Fruit fly (Drosophila melanogaster) whole organism, adult: Measurements from ENCODE around the gene CG13050.

Source experiments
- CG1620 ChIP-seq: fragments of 200-800 bp; sonication (Bioruptor generic); optimal IDR thresholded peaks from 2 replicates; lab custom pipeline; 2016; ENCODE audit warnings: missing biosample characterization, missing genetic modification characterization
- CG7045 ChIP-seq: fragments of 200-800 bp; sonication (Bioruptor generic); optimal IDR thresholded peaks from 2 replicates; lab custom pipeline; 2017; ENCODE audit warnings: missing biosample characterization, mild to moderate bottlenecking, missing genetic modification characterization
- bab1 ChIP-seq: fragments of 200-800 bp; sonication (Bioruptor generic); optimal IDR thresholded peaks from 3 replicates; lab custom pipeline; 2019; ENCODE audit warnings: missing biosample characterization, mild to moderate bottlenecking, missing genetic modification characterization, moderate library complexity
- cic ChIP-seq: fragments of 200-800 bp; sonication (Bioruptor generic); optimal IDR thresholded peaks from 2 replicates; lab custom pipeline; 2017; ENCODE audit warnings: missing biosample characterization, mild to moderate bottlenecking, missing genetic modification characterization, moderate library complexity
- cnc ChIP-seq, 2 experiments: fragments of >200 bp; optimal IDR thresholded peaks; 2 replicates each; lab custom pipeline; 2017
- kay ChIP-seq: fragments of 200-800 bp; sonication (Bioruptor generic); peaks from one replicate; lab custom pipeline; 2016; ENCODE audit warnings: missing biosample characterization, missing genetic modification characterization, borderline replicate concordance
- tj ChIP-seq: fragments of 200-800 bp; sonication (Bioruptor generic); optimal IDR thresholded peaks from 3 replicates; lab custom pipeline; 2017; ENCODE audit warnings: missing biosample characterization, mild to moderate bottlenecking, missing genetic modification characterization, moderate library complexity

dm6 chr3L:16323372-16323771, 44.3 kb upstream of the CG13050 start, which contains the start of gene CG13059:
- TF ChIP-seq tj (GFP tag; lab: Kevin White, UChicago) (no peak), bab1 (GFP tag; lab: Kevin White, UChicago) (no peak), cic (GFP tag; lab: Kevin White, UChicago) (no peak), CG1620 (GFP tag; lab: Kevin White, UChicago) (no peak), CG7045 (GFP tag; lab: Kevin White, UChicago) (no peak), cnc (optimal IDR thresholded peaks at IDR 0.05; lab: Kevin White, UChicago) (no peak), kay (GFP tag; lab: Kevin White, UChicago) (no peak)
